Fruit fly (Drosophila melanogaster) whole organism, larva: ENCODE data around the gene comm3.

Source experiments
- noc ChIP-seq: fragments of 200-800 bp; sonication (Bioruptor generic); optimal IDR thresholded peaks from 3 replicates; lab custom pipeline; 2019; ENCODE audit warnings: missing biosample characterization, mild to moderate bottlenecking, missing genetic modification characterization, moderate library complexity

Gene comm3

dm6 chr3L:15672800-15673199, 25.2 kb upstream of the comm3 start:
- TF ChIP-seq noc: no peak

dm6 chr3L:15670455-15670854, 22.9 kb upstream of the comm3 start:
- TF ChIP-seq noc: no peak

- no peak for TF ChIP-seq noc
These were observed 22.4 kb upstream of the comm3 start for dm6 chr3L:15669939-15670338.

dm6 chr3L:15665741-15666140, 18.2 kb upstream of the comm3 start:
- no peak for TF ChIP-seq noc

- no peak for TF ChIP-seq noc
These were observed 16.7 kb upstream of the comm3 start for dm6 chr3L:15664199-15664794.

dm6 chr3L:15662510-15662909, 14.9 kb upstream of the comm3 start:
- TF ChIP-seq noc: no peak

dm6 chr3L:15661567-15661966, 14.0 kb upstream of the comm3 start, which contains the start of gene CG43082:
CG43082 (plus strand) TSS chr3L:15661867.
- no peak for TF ChIP-seq noc

dm6 chr3L:15660915-15661314, 13.4 kb upstream of the comm3 start, which contains the start of the genes Eig71Ej and Eig71Ek:
Eig71Ej (minus strand) TSS chr3L:15661015.
Eig71Ek (plus strand) TSS chr3L:15661248.
- TF ChIP-seq noc: no peak

- no peak for TF ChIP-seq noc
These were observed 11.8 kb upstream of the comm3 start, which contains the start of the genes Eig71Eh and Eig71Ei for dm6 chr3L:15659341-15659740. Eig71Eh (minus strand) TSS chr3L:15659441. Eig71Ei (plus strand) TSS chr3L:15659707.

dm6 chr3L:15657290-15657689, 9.7 kb upstream of the comm3 start, which contains the start of the genes Eig71Ef and Eig71Eg:
Eig71Ef (minus strand) TSS chr3L:15657390.
Eig71Eg (plus strand) TSS chr3L:15657628.
- no peak for TF ChIP-seq noc

dm6 chr3L:15655910-15656309, 8.3 kb upstream of the comm3 start, which contains the start of gene Eig71Ee:
Eig71Ee (minus strand) TSS chr3L:15656010.
- TF ChIP-seq noc: no peak

dm6 chr3L:15652154-15652553, 4.6 kb upstream of the comm3 start, which contains the start of the genes Eig71Ec and Eig71Ed:
Eig71Ec (minus strand) TSS chr3L:15652254.
Eig71Ed (plus strand) TSS chr3L:15652537.
- no peak for TF ChIP-seq noc

- TF ChIP-seq noc: no peak
These were observed 3.0 kb upstream of the comm3 start, which contains the start of gene CG43084 for dm6 chr3L:15650552-15650951. CG43084 (plus strand) TSS chr3L:15650852.

dm6 chr3L:15649561-15649960, 2.0 kb upstream of the comm3 start, which contains the start of the genes Eig71Ea and Eig71Eb:
Eig71Ea (minus strand) TSS chr3L:15649661.
Eig71Eb (plus strand) TSS chr3L:15649936.
- no peak for TF ChIP-seq noc

dm6 chr3L:15646182-15646581, 1.4 kb downstream of the comm3 start:
- TF ChIP-seq noc: no peak

- TF ChIP-seq noc: no peak
These were observed 6.0 kb downstream of the comm3 start for dm6 chr3L:15641590-15642019.

dm6 chr3L:15639978-15640377, 7.6 kb downstream of the comm3 start:
- no peak for TF ChIP-seq noc

- TF ChIP-seq noc: no peak
These were observed 9.0 kb downstream of the comm3 start for dm6 chr3L:15638524-15638923.
